Fruit fly (Drosophila melanogaster): ENCODE results near the gene Nup154.

Gene Nup154

dm6 chr2L:11037583-11038517 is 33.2 kb downstream of the Nup154 start (continued):
- TF ChIP-seq nmo (GFP tag; optimal IDR thresholded peaks at IDR 0.05) (peak; percentile 49), zfh2 (GFP tag; optimal IDR thresholded peaks at IDR 0.05) (peak; percentile 15), bab2 (GFP tag; optimal IDR thresholded peaks at IDR 0.05) (peak; percentile 45), unc-4 (GFP tag; IDR thresholded peaks at IDR 0.05; ENCODE audit: partially characterized antibody) (no peak), CG10979 (tag; optimal IDR thresholded peaks at IDR 0.05) (peak; percentile 74), Ada2b (GFP tag; IDR thresholded peaks at IDR 0.05) (no peak), Neu2 (GFP tag; optimal IDR thresholded peaks at IDR 0.05; ENCODE audit: borderline replicate concordance) (no peak), CG31441 (GFP tag; IDR thresholded peaks at IDR 0.05) (peak; percentile 56), shn (GFP tag; optimal IDR thresholded peaks at IDR 0.05) (peak; percentile 25), CG6683 (GFP tag; optimal IDR thresholded peaks at IDR 0.05) (no peak), CG15011 (GFP tag; optimal IDR thresholded peaks at IDR 0.05) (no peak), tup (GFP tag; optimal IDR thresholded peaks at IDR 0.05) (peak; percentile 16), pita (GFP tag; optimal IDR thresholded peaks at IDR 0.05) (no peak), pfk (GFP tag; optimal IDR thresholded peaks at IDR 0.05) (no peak), CG32767 (GFP tag; IDR thresholded peaks at IDR 0.05) (peak; percentile 48; the same call in 1 of the 2 replicates), CG34376 (GFP tag; optimal IDR thresholded peaks at IDR 0.05) (no peak), CG8359 (GFP tag; optimal IDR thresholded peaks at IDR 0.05; ENCODE audit: borderline replicate concordance) (no peak), lmd (GFP tag; IDR thresholded peaks at IDR 0.05) (peak; percentile 52), Spps (tag; optimal IDR thresholded peaks at IDR 0.05) (peak; percentile 15), vvl (GFP tag; IDR thresholded peaks at IDR 0.05) (peak; percentile 45; the same call in 1 of the 2 replicates), Vsx1 (GFP tag; optimal IDR thresholded peaks at IDR 0.05) (peak; percentile 57), CG12219 (GFP tag; optimal IDR thresholded peaks at IDR 0.05) (no peak), Mes4 (GFP tag; optimal IDR thresholded peaks at IDR 0.05) (peak; percentile 62), dati (GFP tag; IDR thresholded peaks at IDR 0.05) (no peak), so (GFP tag; IDR thresholded peaks at IDR 0.05) (0 out of 3 replicates have a peak, but pooled peaks have one; percentile 15), disco-r (GFP tag; optimal IDR thresholded peaks at IDR 0.05) (peak; percentile 44), CG33557 (GFP tag; optimal IDR thresholded peaks at IDR 0.05) (peak; percentile 15), ro (GFP tag; IDR thresholded peaks at IDR 0.05) (no peak), CG4617 (GFP tag; optimal IDR thresholded peaks at IDR 0.05; ENCODE audit: borderline replicate concordance) (no peak), phol (tag; optimal IDR thresholded peaks at IDR 0.05) (peak; percentile 62), HLH54F (GFP tag; optimal IDR thresholded peaks at IDR 0.05) (peak; percentile 20), lab (GFP tag; optimal IDR thresholded peaks at IDR 0.05) (peak; percentile 35), Dek (tag; optimal IDR thresholded peaks at IDR 0.05) (no peak), Ssrp (tag; optimal IDR thresholded peaks at IDR 0.05) (peak; percentile 63), CG17359 (tag; optimal IDR thresholded peaks at IDR 0.05) (peak; percentile 17), CG6654 (GFP tag; optimal IDR thresholded peaks at IDR 0.05) (no peak), CG15601 (tag; optimal IDR thresholded peaks at IDR 0.05) (peak; percentile 28), otp (GFP tag; IDR thresholded peaks at IDR 0.05) (peak; percentile 28; the same call in 1 of the 3 replicates), CG2712 (tag; optimal IDR thresholded peaks at IDR 0.05) (peak; percentile 67), Pdp1 (GFP tag; optimal IDR thresholded peaks at IDR 0.05) (peak; percentile 9 to 34), kay (GFP tag; optimal IDR thresholded peaks at IDR 0.05) (no peak), ATbp (GFP tag; optimal IDR thresholded peaks at IDR 0.05) (peak; percentile 21), CG7786 (GFP tag; optimal IDR thresholded peaks at IDR 0.05) (peak; percentile 33), CG4282 (GFP tag; optimal IDR thresholded peaks at IDR 0.05) (peak; percentile 44), Atf-2 (GFP tag; optimal IDR thresholded peaks at IDR 0.05) (no peak), Hr78 (GFP tag; optimal IDR thresholded peaks at IDR 0.05) (peak in 1 of 2 experiments; percentile 99), CG11560 (tag; IDR thresholded peaks at IDR 0.05) (no peak)
